Worm (Caenorhabditis elegans): ENCODE results near the gene Y69H2.7.

Y69H2.7 gene

ce11 chrV:18689681-18690080 lies at the start of gene Y69H2.7, which contains the start of gene ubc-19:
Gene Y69H2.7 (plus strand): TSS chrV:18689989.
Gene ubc-19 (minus strand): TSS chrV:18689762.
- TF ChIP-seq ceh-48 (tag; optimal IDR thresholded peaks at IDR 0.05) (peak; percentile 23), elt-4 (tag; optimal IDR thresholded peaks at IDR 0.05) (no peak), ets-4 (tag; optimal IDR thresholded peaks at IDR 0.05) (no peak), ceh-30 (tag; optimal IDR thresholded peaks at IDR 0.05) (peak; percentile 8), ceh-19 (GFP tag; optimal IDR thresholded peaks at IDR 0.05) (no peak), ceh-18 (tag; optimal IDR thresholded peaks at IDR 0.05) (no peak), pha-2 (tag; optimal IDR thresholded peaks at IDR 0.05) (no peak), ceh-2 (tag; optimal IDR thresholded peaks at IDR 0.05) (no peak), lin-11 (tag; optimal IDR thresholded peaks at IDR 0.05) (no peak), lim-6 (tag; optimal IDR thresholded peaks at IDR 0.05) (no peak), nfya-1 (tag; optimal IDR thresholded peaks at IDR 0.05) (peak; percentile 25)

DNA sequence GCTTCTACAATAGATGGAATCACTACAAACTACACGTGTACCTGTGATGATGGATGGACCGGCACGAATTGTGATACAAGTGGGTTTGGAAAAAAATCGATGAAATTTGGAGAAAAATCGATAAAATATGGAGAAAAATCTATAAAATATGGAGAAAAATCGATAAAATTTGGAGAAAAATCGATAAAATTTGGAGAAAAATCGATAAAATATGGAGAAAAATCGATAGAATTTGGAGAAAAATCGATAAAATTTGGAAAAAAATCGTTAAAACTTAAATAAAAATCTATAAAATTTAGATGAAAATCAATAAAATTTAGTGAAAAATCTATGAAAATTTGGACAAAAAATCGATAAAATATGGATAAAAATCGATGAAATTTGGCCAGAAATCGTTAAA lies 45.5 kb upstream of the Y69H2.7 start:
- TF ChIP-seq rnt-1 (tag; optimal IDR thresholded peaks at IDR 0.05) (no peak), ceh-48 (tag; optimal IDR thresholded peaks at IDR 0.05) (peak; percentile 12), nhr-11 (tag; optimal IDR thresholded peaks at IDR 0.05) (no peak), hlh-8 (tag; optimal IDR thresholded peaks at IDR 0.05) (no peak)

DNA sequence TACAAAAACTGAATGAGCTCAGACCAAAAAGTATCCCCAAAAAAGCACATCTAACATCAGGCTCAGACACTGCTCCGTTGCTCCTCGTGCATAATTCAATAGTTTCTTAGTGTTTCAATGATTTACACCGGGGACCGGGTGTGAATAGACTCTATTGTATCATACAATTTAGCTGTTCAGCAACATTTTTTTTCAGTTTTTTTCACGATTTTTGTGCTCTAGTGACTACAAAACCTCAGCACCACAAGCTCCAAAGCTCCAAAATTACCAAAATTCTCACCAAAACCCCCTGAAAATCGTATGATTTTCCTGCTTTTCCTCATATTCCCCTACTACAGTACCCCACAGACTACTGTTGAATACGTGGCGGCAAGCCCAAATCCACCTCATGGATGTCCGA lies 39.7 kb upstream of the Y69H2.7 start, which contains the start of gene egas-2:
Gene egas-2, plus strand, starts transcription at position 301 of the 400 bp plus-strand sequence.
- TF ChIP-seq ref-2 (tag; optimal IDR thresholded peaks at IDR 0.05) (no peak), ztf-16 (tag; optimal IDR thresholded peaks at IDR 0.05) (no peak), unc-42 (tag; optimal IDR thresholded peaks at IDR 0.05) (no peak)

ce11 chrV:18656363-18656762 lies 33.4 kb upstream of the Y69H2.7 start:
- TF ChIP-seq eyg-1 (tag; optimal IDR thresholded peaks at IDR 0.05) (no peak), pros-1 (tag; optimal IDR thresholded peaks at IDR 0.05) (no peak), lim-6 (tag; optimal IDR thresholded peaks at IDR 0.05) (no peak), K02D7.2 (tag; optimal IDR thresholded peaks at IDR 0.05) (no peak), C38D4.7 (GFP tag; optimal IDR thresholded peaks at IDR 0.05) (no peak), nhr-232 (tag; optimal IDR thresholded peaks at IDR 0.05) (no peak), pha-2 (tag; optimal IDR thresholded peaks at IDR 0.05) (no peak)

DNA sequence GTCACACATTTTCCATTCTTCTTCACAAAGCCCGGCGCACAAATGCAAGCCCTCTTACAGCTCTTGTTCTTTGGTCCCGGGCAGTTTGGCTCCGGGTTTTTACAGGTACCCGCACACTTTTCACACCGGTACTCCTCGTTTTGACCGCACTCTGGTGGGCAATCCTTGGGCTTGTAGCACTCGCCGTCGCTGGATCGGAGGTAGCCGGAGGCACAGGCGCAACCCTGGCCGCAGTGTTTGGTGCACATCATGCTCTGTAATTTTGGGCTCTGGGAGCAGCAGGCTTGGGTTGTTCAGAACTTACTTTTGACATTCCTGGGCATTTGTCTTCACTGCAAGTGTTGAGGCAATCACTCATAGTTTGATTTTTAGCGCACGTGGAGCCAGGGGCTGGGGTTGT lies 32.4 kb upstream of the Y69H2.7 start:
- TF ChIP-seq Y22D7AL.16 (tag; optimal IDR thresholded peaks at IDR 0.05), result no peak
- no peak for TF ChIP-seq hlh-8 (tag; optimal IDR thresholded peaks at IDR 0.05)
- TF ChIP-seq ets-4 (tag; optimal IDR thresholded peaks at IDR 0.05), result no peak
- TF ChIP-seq lin-11 (tag; optimal IDR thresholded peaks at IDR 0.05), result no peak
- TF ChIP-seq K02D7.2 (tag; optimal IDR thresholded peaks at IDR 0.05), result no peak
- no peak for TF ChIP-seq ceh-18 (tag; optimal IDR thresholded peaks at IDR 0.05)
- no peak for TF ChIP-seq lim-6 (tag; optimal IDR thresholded peaks at IDR 0.05)
- TF ChIP-seq ref-2 (tag; optimal IDR thresholded peaks at IDR 0.05), result no peak
- TF ChIP-seq pha-4 (tag; optimal IDR thresholded peaks at IDR 0.05), result no peak
- no peak for TF ChIP-seq fkh-10 (GFP tag; optimal IDR thresholded peaks at IDR 0.05)
- no peak for TF ChIP-seq pqm-1 (tag; optimal IDR thresholded peaks at IDR 0.05)
- TF ChIP-seq ahr-1 (tag; optimal IDR thresholded peaks at IDR 0.05), result no peak
- no peak for TF ChIP-seq sdc-2 (tag; optimal IDR thresholded peaks at IDR 0.05)
- no peak for TF ChIP-seq ceh-9 (tag; optimal IDR thresholded peaks at IDR 0.05)
- no peak for TF ChIP-seq pax-1 (tag; optimal IDR thresholded peaks at IDR 0.05)

DNA sequence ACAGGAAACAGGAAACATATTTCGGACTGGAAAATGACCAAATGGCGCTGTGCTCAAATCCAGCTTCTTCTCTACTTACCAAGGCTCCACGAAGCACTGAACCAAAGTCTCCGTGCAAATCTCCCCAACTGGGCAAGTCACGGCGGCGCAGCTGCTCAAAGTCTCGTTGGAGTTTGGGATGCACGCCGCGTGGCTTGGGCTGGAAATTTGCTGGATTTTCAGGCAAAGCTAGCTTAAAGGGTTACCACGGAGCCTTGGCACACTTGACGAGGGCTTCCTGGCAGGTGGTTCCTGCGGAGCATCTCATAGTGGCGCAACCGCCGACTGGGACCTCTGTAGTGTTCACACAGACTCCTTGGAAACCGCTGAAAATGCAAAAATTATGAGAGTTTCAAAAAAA lies 30.9 kb upstream of the Y69H2.7 start:
- no peak for TF ChIP-seq sox-2 (GFP tag; IDR thresholded peaks at IDR 0.05)

- TF ChIP-seq ttx-3 (tag; optimal IDR thresholded peaks at IDR 0.05) (no peak), elt-4 (tag; optimal IDR thresholded peaks at IDR 0.05) (no peak), sox-2 (GFP tag; IDR thresholded peaks at IDR 0.05) (no peak), nfya-1 (tag; optimal IDR thresholded peaks at IDR 0.05) (no peak), dmd-4 (tag; optimal IDR thresholded peaks at IDR 0.05; ENCODE audit: borderline replicate concordance) (no peak), ceh-6 (GFP tag; optimal IDR thresholded peaks at IDR 0.05) (no peak), zip-5 (tag; optimal IDR thresholded peaks at IDR 0.05) (no peak), sox-4 (tag; optimal IDR thresholded peaks at IDR 0.05) (no peak), ztf-16 (tag; optimal IDR thresholded peaks at IDR 0.05) (no peak), fax-1 (tag; optimal IDR thresholded peaks at IDR 0.05) (no peak), pax-1 (tag; optimal IDR thresholded peaks at IDR 0.05) (no peak), ceh-45 (GFP tag; IDR thresholded peaks at IDR 0.05) (no peak), unc-55 (GFP tag; optimal IDR thresholded peaks at IDR 0.05) (no peak)
These were observed 27.5 kb upstream of the Y69H2.7 start for ce11 chrV:18662333-18662732.
